Worm (Caenorhabditis elegans): ENCODE results near the gene unc-16.

- TF ChIP-seq dao-5 (tag; optimal IDR thresholded peaks at IDR 0.05) (no peak), him-1 (tag; optimal IDR thresholded peaks at IDR 0.05) (no peak), W03F9.2 (tag; optimal IDR thresholded peaks at IDR 0.05) (no peak)
Measured at ce11 chrIII:9565973-9566372, 19.9 kb downstream of the unc-16 start, which contains the start of gene C48B4.11.

Data from whole organism, L4/young adult.